Worm (Caenorhabditis elegans): ENCODE measurements around the gene clec-31.

clec-31 gene

DNA sequence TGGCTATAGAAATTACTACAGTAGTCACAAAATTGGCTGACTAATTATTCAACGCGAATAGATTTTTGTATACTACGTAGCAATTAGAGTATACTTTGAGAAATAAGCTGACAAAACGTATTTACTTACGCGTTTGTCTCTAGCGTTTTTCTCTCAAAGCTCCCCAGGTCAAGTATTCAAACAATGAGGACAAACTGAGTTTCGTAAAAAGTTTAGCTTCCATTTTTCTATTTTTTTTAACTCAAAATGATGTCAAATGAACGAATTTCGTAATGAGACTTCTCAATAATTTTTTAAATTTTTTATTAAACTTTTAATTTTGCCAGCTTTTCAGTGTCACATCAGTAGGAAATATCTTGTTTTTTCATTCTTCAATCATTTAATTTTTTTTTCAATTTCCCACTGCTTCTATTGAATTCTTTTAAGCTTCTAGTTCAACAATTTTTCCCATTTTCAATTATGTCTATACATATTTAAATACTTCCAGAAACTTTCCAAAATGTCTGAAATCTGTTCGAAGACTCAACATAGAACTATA, 31.0 kb upstream of the clec-31 start, which contains the start of the genes ifas-2 and fbxa-44:
TSS of gene ifas-2 (minus strand) at position 101 of the 538 bp plus-strand sequence.
TSS of gene fbxa-44 (plus strand) at position 488 of the 538 bp plus-strand sequence.
- TF ChIP-seq lin-13 (tag; optimal IDR thresholded peaks at IDR 0.05) = no peak
- TF ChIP-seq hlh-1 (tag; optimal IDR thresholded peaks at IDR 0.05) = no peak
- TF ChIP-seq mls-2 (tag; optimal IDR thresholded peaks at IDR 0.05) = no peak
- TF ChIP-seq unc-120 (tag; optimal IDR thresholded peaks at IDR 0.05; ENCODE audit: poor library complexity, severe bottlenecking) = no peak
- no peak for TF ChIP-seq mab-5 (tag; optimal IDR thresholded peaks at IDR 0.05)
- no peak for TF ChIP-seq drap-1 (GFP tag; optimal IDR thresholded peaks at IDR 0.05)

DNA sequence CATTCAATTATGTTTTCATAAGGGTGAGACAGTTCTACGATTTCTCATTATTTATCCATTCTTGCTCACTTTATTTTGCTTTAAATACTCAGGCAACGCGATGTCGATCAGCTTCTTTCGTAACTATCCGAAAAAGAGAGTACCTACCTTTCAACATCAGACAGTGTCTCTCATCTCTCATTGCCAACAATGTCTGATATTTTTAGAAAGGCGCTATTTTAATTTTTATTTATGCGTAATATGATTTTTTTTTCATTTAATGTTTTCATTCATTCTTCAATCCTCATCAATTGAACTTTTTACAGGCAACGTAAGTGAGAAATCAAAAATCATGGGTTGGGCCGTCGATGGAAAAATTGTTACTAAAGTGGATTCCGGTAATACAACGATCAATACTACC, 26.9 kb upstream of the clec-31 start, which contains the start of gene F09C6.13:
TSS of gene F09C6.13 (plus strand) at position 301 of the 400 bp plus-strand sequence.
- TF ChIP-seq mep-1 (tag; optimal IDR thresholded peaks at IDR 0.05) (no peak), ceh-83 (GFP tag; optimal IDR thresholded peaks at IDR 0.05) (no peak), M03D4.4 (tag; optimal IDR thresholded peaks at IDR 0.05) (no peak), ham-2 (GFP tag; optimal IDR thresholded peaks at IDR 0.05) (no peak), tbx-8 (GFP tag; optimal IDR thresholded peaks at IDR 0.05) (no peak), ztf-11 (tag; optimal IDR thresholded peaks at IDR 0.05) (no peak), nhr-2 (tag; optimal IDR thresholded peaks at IDR 0.05) (no peak)

DNA sequence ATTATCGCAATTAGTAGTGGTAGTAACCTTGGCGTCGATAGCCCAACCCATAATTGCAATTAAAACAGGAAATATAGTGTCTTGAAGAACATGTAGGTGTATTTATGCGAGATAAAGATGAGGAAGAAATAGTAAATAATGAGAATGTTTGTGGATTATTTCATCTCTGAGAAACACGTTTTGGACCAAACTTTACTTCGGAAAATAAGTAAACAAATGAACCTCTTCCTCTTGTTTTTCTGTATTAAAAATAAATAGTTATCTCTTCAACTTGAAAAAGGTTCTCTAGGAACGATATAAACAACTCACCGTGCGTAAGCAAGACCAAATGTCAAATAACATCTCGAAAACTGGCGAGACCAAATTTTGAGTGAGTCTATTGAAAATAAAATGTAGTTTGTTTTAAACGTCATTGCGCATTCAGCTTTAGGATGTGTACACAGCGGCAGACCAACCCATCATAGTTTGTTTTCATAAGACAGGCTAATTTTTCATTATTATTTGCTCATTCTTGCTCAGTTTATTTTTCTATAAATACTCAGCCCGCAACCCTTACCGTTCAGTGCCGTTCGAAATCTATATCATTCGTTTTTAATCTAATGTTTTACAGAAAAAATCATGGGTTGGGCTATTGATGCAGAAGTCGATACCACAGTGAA, 24.5 kb upstream of the clec-31 start, which contains the start of the genes F09C6.11 and F09C6.12:
TSS of gene F09C6.11 (minus strand) at position 51 of the 659 bp plus-strand sequence.
TSS of gene F09C6.12 (plus strand) at position 609 of the 659 bp plus-strand sequence.
- TF ChIP-seq sptf-1 (tag; optimal IDR thresholded peaks at IDR 0.05) (no peak), unc-120 (tag; optimal IDR thresholded peaks at IDR 0.05; ENCODE audit: poor library complexity, severe bottlenecking) (no peak), mls-2 (tag; optimal IDR thresholded peaks at IDR 0.05) (no peak), ces-1 (GFP tag; optimal IDR thresholded peaks at IDR 0.05) (no peak)

DNA sequence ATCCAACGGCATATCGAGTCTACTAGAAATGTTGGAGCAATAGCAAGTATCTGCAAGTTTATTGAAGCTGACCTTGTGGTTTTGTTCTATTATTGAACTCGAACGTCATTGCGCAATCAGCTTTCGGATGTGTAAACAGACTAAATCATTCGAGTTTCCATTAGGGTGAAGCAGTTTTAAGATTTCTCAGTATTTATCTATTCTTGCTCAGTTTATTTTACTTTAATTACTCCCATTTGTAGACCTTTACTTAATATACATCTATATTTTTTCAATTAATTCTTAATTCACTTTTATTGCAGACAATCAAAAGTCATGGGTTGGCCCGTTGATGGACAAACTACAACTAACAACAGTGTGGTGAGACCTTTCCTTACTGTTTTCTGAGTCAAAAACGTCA, 22.8 kb upstream of the clec-31 start, which contains the start of gene F09C6.14:
TSS of gene F09C6.14 (plus strand) at position 301 of the 400 bp plus-strand sequence.
- TF ChIP-seq tbx-8 (GFP tag; optimal IDR thresholded peaks at IDR 0.05) (no peak), mls-2 (tag; optimal IDR thresholded peaks at IDR 0.05) (no peak), lin-32 (GFP tag; optimal IDR thresholded peaks at IDR 0.05) (no peak), unc-120 (tag; optimal IDR thresholded peaks at IDR 0.05; ENCODE audit: poor library complexity, severe bottlenecking) (no peak), ztf-11 (tag; optimal IDR thresholded peaks at IDR 0.05) (no peak), cnd-1 (tag; optimal IDR thresholded peaks at IDR 0.05) (no peak), ham-2 (GFP tag; optimal IDR thresholded peaks at IDR 0.05) (no peak), snpc-4 (tag; optimal IDR thresholded peaks at IDR 0.05) (no peak), sem-2 (GFP tag; optimal IDR thresholded peaks at IDR 0.05) (no peak)

DNA sequence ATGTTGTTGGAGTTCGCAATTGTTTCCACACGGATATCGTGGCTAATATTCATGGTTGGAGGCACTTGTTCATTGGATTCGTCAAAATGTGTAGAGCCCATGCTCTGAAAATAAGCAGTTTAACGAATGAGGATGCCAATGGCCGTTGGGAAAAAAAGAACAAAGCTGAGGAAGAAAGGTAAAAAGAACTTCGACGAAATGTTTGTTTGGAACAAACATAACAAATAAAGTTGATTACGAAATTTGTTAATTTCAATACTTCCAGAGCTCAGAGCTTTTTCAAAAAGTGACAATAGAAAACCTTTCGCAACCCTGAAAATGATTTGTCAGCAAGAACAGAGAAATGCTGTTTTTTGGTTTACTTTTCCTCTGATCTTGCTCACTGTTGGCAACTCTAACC, 22.2 kb upstream of the clec-31 start, which contains the start of gene F09C6.3:
TSS of gene F09C6.3 (minus strand) at position 101 of the 400 bp plus-strand sequence.
- TF ChIP-seq tbx-8 (GFP tag; optimal IDR thresholded peaks at IDR 0.05) (no peak), M03D4.4 (tag; optimal IDR thresholded peaks at IDR 0.05) (no peak), mls-2 (tag; optimal IDR thresholded peaks at IDR 0.05) (no peak), cnd-1 (tag; optimal IDR thresholded peaks at IDR 0.05) (no peak), elt-1 (tag; optimal IDR thresholded peaks at IDR 0.05; ENCODE audit: borderline replicate concordance, insufficient read depth) (no peak), snpc-4 (tag; optimal IDR thresholded peaks at IDR 0.05) (no peak), nhr-2 (tag; optimal IDR thresholded peaks at IDR 0.05) (no peak), nhr-76 (tag; optimal IDR thresholded peaks at IDR 0.05) (no peak), bed-3 (GFP tag; optimal IDR thresholded peaks at IDR 0.05) (no peak), ceh-39 (tag; optimal IDR thresholded peaks at IDR 0.05) (no peak), nhr-237 (tag; optimal IDR thresholded peaks at IDR 0.05) (no peak), lsy-2 (tag; optimal IDR thresholded peaks at IDR 0.05) (no peak)

DNA sequence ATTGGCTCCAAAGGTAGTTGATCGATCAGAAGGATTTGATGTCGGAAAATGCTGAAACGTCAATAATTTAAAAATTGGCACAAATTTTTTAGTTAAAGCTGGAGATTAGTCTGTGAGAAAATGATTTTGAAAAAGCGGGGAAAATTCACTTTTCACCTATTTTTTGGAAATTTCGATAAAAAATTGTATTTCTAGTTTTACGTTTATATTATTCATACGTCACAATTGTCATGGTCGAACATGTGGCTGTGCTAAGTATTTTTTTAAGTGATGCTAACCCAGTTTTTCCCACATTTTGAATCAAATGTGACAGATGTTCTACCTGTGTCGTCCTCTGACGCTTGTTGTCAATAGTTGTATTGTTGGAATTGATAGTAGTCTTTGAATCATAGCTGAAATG, 21.7 kb upstream of the clec-31 start:
- TF ChIP-seq bed-3 (GFP tag; optimal IDR thresholded peaks at IDR 0.05) = no peak
- TF ChIP-seq ces-1 (GFP tag; optimal IDR thresholded peaks at IDR 0.05) = no peak
- no peak for TF ChIP-seq ham-2 (GFP tag; optimal IDR thresholded peaks at IDR 0.05)
- TF ChIP-seq flh-1 (GFP tag; optimal IDR thresholded peaks at IDR 0.05) = no peak
- no peak for TF ChIP-seq elt-3 (tag; optimal IDR thresholded peaks at IDR 0.05)
- no peak for TF ChIP-seq blmp-1 (tag; optimal IDR thresholded peaks at IDR 0.05)
- TF ChIP-seq M03D4.4 (tag; optimal IDR thresholded peaks at IDR 0.05) = no peak
- no peak for TF ChIP-seq ceh-39 (tag; optimal IDR thresholded peaks at IDR 0.05)
- TF ChIP-seq ceh-83 (GFP tag; optimal IDR thresholded peaks at IDR 0.05) = no peak
- TF ChIP-seq ceh-43 (GFP tag; optimal IDR thresholded peaks at IDR 0.05) = no peak
- no peak for TF ChIP-seq lin-13 (tag; optimal IDR thresholded peaks at IDR 0.05)
